Fruit fly (Drosophila melanogaster) whole organism, embryonic: Measurements from ENCODE around the gene qjt.

Experiments used
- ATbp ChIP-seq: fragments of 200-800 bp; sonication (Bioruptor generic); optimal IDR thresholded peaks from 2 replicates; lab custom pipeline; 2017; ENCODE audit warnings: missing biosample characterization, mild to moderate bottlenecking, missing genetic modification characterization, missing genetic modification reagents
- BEAF-32 ChIP-seq: fragments of 200-800 bp; sonication (Bioruptor generic); optimal IDR thresholded peaks from 3 replicates; lab custom pipeline; 2017; ENCODE audit warnings: missing biosample characterization, missing genetic modification characterization, mild to moderate bottlenecking, moderate library complexity, missing genetic modification reagents
- Bteb2 ChIP-seq: fragments of 200-800 bp; sonication (Bioruptor generic); optimal IDR thresholded peaks from 2 replicates; lab custom pipeline; 2016; ENCODE audit warnings: missing biosample characterization, missing genetic modification characterization
- CG12659 ChIP-seq: fragments of 200-800 bp; sonication (Bioruptor generic); optimal IDR thresholded peaks from 3 replicates; lab custom pipeline; 2017; ENCODE audit warnings: mild to moderate bottlenecking, missing biosample characterization, missing genetic modification reagents, missing genetic modification characterization
- CG13123 ChIP-seq: fragments of 200-800 bp; sonication (Bioruptor generic); optimal IDR thresholded peaks from 2 replicates; lab custom pipeline; 2016; ENCODE audit warnings: missing biosample characterization, missing genetic modification characterization
- CG13424 ChIP-seq: fragments of 200-800 bp; sonication (Bioruptor generic); optimal IDR thresholded peaks from 2 replicates; lab custom pipeline; 2019; ENCODE audit warnings: missing biosample characterization, mild to moderate bottlenecking, missing genetic modification characterization, moderate library complexity
- CG14860 ChIP-seq: fragments of 200-800 bp; sonication (Bioruptor generic); IDR thresholded peaks from 3 replicates; pipeline ENCODE4 v1.3.6; 2022; ENCODE audit warnings: missing biosample characterization, missing genetic modification characterization; ENCODE audit not compliant: partially characterized antibody
- CG1647 ChIP-seq: fragments of 200-800 bp; sonication (Bioruptor generic); optimal IDR thresholded peaks from 3 replicates; lab custom pipeline; 2016; ENCODE audit warnings: missing biosample characterization, missing genetic modification characterization
- CG17359 ChIP-seq: fragments of 200-800 bp; sonication (Bioruptor generic); optimal IDR thresholded peaks from 3 replicates; lab custom pipeline; 2018; ENCODE audit warnings: missing biosample characterization, mild to moderate bottlenecking, missing genetic modification characterization, moderate library complexity
- CG17385 ChIP-seq: fragments of 200-800 bp; sonication (Bioruptor generic); optimal IDR thresholded peaks from 3 replicates; lab custom pipeline; 2018; ENCODE audit warnings: missing biosample characterization, mild to moderate bottlenecking, missing genetic modification characterization
- CG17802 ChIP-seq: fragments of 200-800 bp; sonication (Bioruptor generic); optimal IDR thresholded peaks from 2 replicates; lab custom pipeline; 2018; ENCODE audit warnings: missing biosample characterization, mild to moderate bottlenecking, missing genetic modification characterization, moderate library complexity
- CG18262 ChIP-seq: fragments of 200-800 bp; optimal IDR thresholded peaks from 3 replicates; lab custom pipeline; 2019; ENCODE audit warnings: missing biosample characterization, mild to moderate bottlenecking, missing genetic modification characterization, moderate library complexity
- CG1832 ChIP-seq: fragments of 200-800 bp; sonication (Bioruptor generic); optimal IDR thresholded peaks from 2 replicates; lab custom pipeline; 2017; ENCODE audit warnings: missing biosample characterization, mild to moderate bottlenecking, missing genetic modification characterization, inconsistent platforms
- CG3065 ChIP-seq: fragments of 200-800 bp; sonication (Bioruptor generic); optimal IDR thresholded peaks from 2 replicates; lab custom pipeline; 2016; ENCODE audit warnings: missing biosample characterization, missing genetic modification characterization
- CG3163 ChIP-seq: fragments of 200-800 bp; sonication (Bioruptor generic); optimal IDR thresholded peaks from 3 replicates; lab custom pipeline; 2016; ENCODE audit warnings: missing biosample characterization, missing genetic modification characterization
- CG4854 ChIP-seq: fragments of 200-800 bp; sonication (Bioruptor generic); optimal IDR thresholded peaks from 2 replicates; lab custom pipeline; 2016; ENCODE audit warnings: missing biosample characterization, missing genetic modification characterization, inconsistent platforms
- CG6654 ChIP-seq: fragments of 200-800 bp; sonication (Bioruptor generic); optimal IDR thresholded peaks from 2 replicates; lab custom pipeline; 2017; ENCODE audit warnings: missing biosample characterization, mild to moderate bottlenecking, missing genetic modification characterization
- CG6765 ChIP-seq: fragments of 200-800 bp; sonication (Bioruptor generic); optimal IDR thresholded peaks from 3 replicates; lab custom pipeline; 2017; ENCODE audit warnings: missing biosample characterization, mild to moderate bottlenecking, missing genetic modification characterization
- CG7786 ChIP-seq: fragments of 200-800 bp; sonication (Bioruptor generic); optimal IDR thresholded peaks from 2 replicates; lab custom pipeline; 2016; ENCODE audit warnings: missing biosample characterization, missing genetic modification characterization
- CG8089 ChIP-seq: fragments of 200-800 bp; sonication (Bioruptor generic); optimal IDR thresholded peaks from 3 replicates; lab custom pipeline; 2016; ENCODE audit warnings: missing biosample characterization, missing genetic modification characterization
- CG8924 ChIP-seq: fragments of 200-800 bp; optimal IDR thresholded peaks from 3 replicates; lab custom pipeline; 2019; ENCODE audit warnings: missing biosample characterization, mild to moderate bottlenecking, missing genetic modification characterization, moderate library complexity
- CG9817 ChIP-seq: fragments of 200-800 bp; sonication (Bioruptor generic); optimal IDR thresholded peaks from 2 replicates; lab custom pipeline; 2018; ENCODE audit warnings: missing biosample characterization, mild to moderate bottlenecking, missing genetic modification characterization, moderate library complexity
- CHES-1-like ChIP-seq: fragments of 200-800 bp; sonication (Bioruptor generic); optimal IDR thresholded peaks from 2 replicates; lab custom pipeline; 2016; ENCODE audit warnings: missing biosample characterization, missing genetic modification characterization
- CoRest ChIP-seq: fragments of 200-800 bp; sonication (Bioruptor generic); optimal IDR thresholded peaks from 3 replicates; lab custom pipeline; 2018; ENCODE audit warnings: missing biosample characterization, mild to moderate bottlenecking, missing genetic modification characterization, moderate library complexity
- Dbx ChIP-seq: fragments of 200-800 bp; sonication (Bioruptor generic); IDR thresholded peaks from 3 replicates; pipeline ENCODE4 v1.3.6; 2022; ENCODE audit warnings: missing biosample characterization, missing genetic modification characterization
- Deaf1 ChIP-seq: fragments of 200-800 bp; optimal IDR thresholded peaks from 3 replicates; lab custom pipeline; 2019; ENCODE audit warnings: missing biosample characterization, mild to moderate bottlenecking, missing genetic modification characterization, moderate library complexity
- Dek ChIP-seq: fragments of 200-800 bp; sonication (Bioruptor generic); optimal IDR thresholded peaks from 3 replicates; lab custom pipeline; 2019; ENCODE audit warnings: missing biosample characterization, mild to moderate bottlenecking, missing genetic modification characterization, moderate library complexity
- Dll ChIP-seq: fragments of 200-800 bp; sonication (Bioruptor generic); IDR thresholded peaks from 4 replicates; pipeline ENCODE4 v1.3.6; 2022; ENCODE audit warnings: missing biosample characterization, missing genetic modification characterization; ENCODE audit not compliant: partially characterized antibody
- Doc2 ChIP-seq: fragments of 200-800 bp; sonication (Bioruptor generic); IDR thresholded peaks from 2 replicates; pipeline ENCODE4 v1.3.6; 2022; ENCODE audit warnings: missing biosample characterization, missing genetic modification characterization
- Hey ChIP-seq: fragments of 200-800 bp; sonication (Bioruptor generic); optimal IDR thresholded peaks from 3 replicates; lab custom pipeline; 2018; ENCODE audit warnings: missing biosample characterization, mild to moderate bottlenecking, missing genetic modification characterization
- Hr3 ChIP-seq: fragments of 200-800 bp; sonication (Bioruptor generic); optimal IDR thresholded peaks from 3 replicates; lab custom pipeline; 2016; ENCODE audit warnings: missing biosample characterization, missing genetic modification characterization
- Nf-YC ChIP-seq: fragments of 200-800 bp; optimal IDR thresholded peaks from 3 replicates; lab custom pipeline; 2019; ENCODE audit warnings: missing biosample characterization, mild to moderate bottlenecking, missing genetic modification characterization, moderate library complexity
- NfI ChIP-seq: fragments of 200-800 bp; sonication (Bioruptor generic); optimal IDR thresholded peaks from 3 replicates; lab custom pipeline; 2018; ENCODE audit warnings: missing biosample characterization, mild to moderate bottlenecking, missing genetic modification characterization, moderate library complexity
- Ravus ChIP-seq: fragments of 200-800 bp; sonication (Bioruptor generic); IDR thresholded peaks from 2 replicates; pipeline ENCODE4 v1.3.6; 2022; ENCODE audit warnings: missing biosample characterization, missing genetic modification characterization
- ab ChIP-seq: fragments of 200-800 bp; sonication (Bioruptor generic); optimal IDR thresholded peaks from 2 replicates; lab custom pipeline; 2016; ENCODE audit warnings: missing biosample characterization, missing genetic modification characterization
- aop ChIP-seq: fragments of 200-800 bp; sonication (Bioruptor generic); IDR thresholded peaks from 2 replicates; pipeline ENCODE4 v1.3.6; 2022; ENCODE audit warnings: missing biosample characterization, missing genetic modification characterization
- dimm ChIP-seq: fragments of 200-800 bp; sonication (Bioruptor generic); IDR thresholded peaks from 2 replicates; pipeline ENCODE4 v1.3.6; 2022; ENCODE audit warnings: missing biosample characterization, missing genetic modification characterization
- gem ChIP-seq: fragments of 200-800 bp; sonication (Bioruptor generic); optimal IDR thresholded peaks from 2 replicates; lab custom pipeline; 2019; ENCODE audit warnings: missing biosample characterization, mild to moderate bottlenecking, missing genetic modification characterization, moderate library complexity
- grau ChIP-seq: fragments of 200-800 bp; optimal IDR thresholded peaks from 3 replicates; lab custom pipeline; 2019; ENCODE audit warnings: missing biosample characterization, mild to moderate bottlenecking, missing genetic modification characterization, moderate library complexity
- ind ChIP-seq: fragments of 200-800 bp; sonication (Bioruptor generic); optimal IDR thresholded peaks from 3 replicates; lab custom pipeline; 2016; ENCODE audit warnings: missing biosample characterization, missing genetic modification characterization
- nerfin-1 ChIP-seq: fragments of 200-800 bp; sonication (Bioruptor generic); optimal IDR thresholded peaks from 3 replicates; lab custom pipeline; 2019; ENCODE audit warnings: missing biosample characterization, mild to moderate bottlenecking, missing genetic modification characterization, moderate library complexity
- pan ChIP-seq, 4 experiments: fragments of >200 bp in 3 of 4; fragments of 200-800 bp in 1 of 4; sonication (Bioruptor generic) in 1 of 4; optimal IDR thresholded peaks in 3 of 4; IDR thresholded peaks in 1 of 4; 2 replicates each; pipeline versions ENCODE4 v1.3.6 to Lab custom; 2017 to 2022; ENCODE audit warnings: missing biosample characterization in 2 of 4, missing genetic modification characterization in 2 of 4, mixed read lengths in 1 of 4
- phol ChIP-seq: fragments of 200-800 bp; sonication (Bioruptor generic); optimal IDR thresholded peaks from 3 replicates; lab custom pipeline; 2018; ENCODE audit warnings: missing biosample characterization, mild to moderate bottlenecking, missing genetic modification characterization, moderate library complexity
- schlank ChIP-seq: fragments of 200-800 bp; sonication (Bioruptor generic); optimal IDR thresholded peaks from 2 replicates; lab custom pipeline; 2018; ENCODE audit warnings: missing biosample characterization, mild to moderate bottlenecking, missing genetic modification characterization
- sens ChIP-seq: fragments of 200-800 bp; sonication (Bioruptor generic); peaks from one replicate; lab custom pipeline; 2016; ENCODE audit warnings: missing biosample characterization, missing genetic modification characterization
- sens-2 ChIP-seq: fragments of 200-800 bp; sonication (Bioruptor generic); IDR thresholded peaks from 2 replicates; pipeline ENCODE4 v1.3.6; 2022; ENCODE audit warnings: missing biosample characterization, missing genetic modification characterization
- seq ChIP-seq: fragments of 200-800 bp; sonication (Bioruptor generic); IDR thresholded peaks from 2 replicates; pipeline ENCODE4 v1.3.6; 2022; ENCODE audit warnings: missing biosample characterization, missing genetic modification characterization
- slp2 ChIP-seq: fragments of 200-800 bp; sonication (Bioruptor generic); optimal IDR thresholded peaks from 2 replicates; lab custom pipeline; 2016; ENCODE audit warnings: missing biosample characterization, missing genetic modification characterization
- sob ChIP-seq: fragments of 200-800 bp; sonication (Bioruptor generic); IDR thresholded peaks from 2 replicates; pipeline ENCODE4 v1.3.6; 2022; ENCODE audit warnings: missing biosample characterization, missing genetic modification characterization
- stwl ChIP-seq: fragments of 200-800 bp; sonication (Bioruptor generic); optimal IDR thresholded peaks from 3 replicates; lab custom pipeline; 2018; ENCODE audit warnings: missing biosample characterization, mild to moderate bottlenecking, missing genetic modification characterization, moderate library complexity
- zf30C ChIP-seq: fragments of 200-800 bp; sonication (Bioruptor generic); optimal IDR thresholded peaks from 3 replicates; lab custom pipeline; 2018; ENCODE audit warnings: missing biosample characterization, mild to moderate bottlenecking, missing genetic modification characterization

The qjt gene

dm6 chr3L:17447881-17448280 lies 31.0 kb upstream of the qjt start (continued):
- TF ChIP-seq CG17359 (tag; lab: Kevin White, UChicago) (peak; percentile 8), CG1832 (no peak), CG3163 (GFP tag; lab: Kevin White, UChicago) (no peak), CG18262 (tag; lab: Kevin White, UChicago) (peak; percentile 29), CG4854 (GFP tag; lab: Kevin White, UChicago) (no peak), CG14860 (GFP tag; lab: Robert Waterston, UW) (no peak), Doc2 (GFP tag; lab: Robert Waterston, UW) (no peak), Ravus (GFP tag; lab: Robert Waterston, UW) (no peak), Dll (GFP tag; lab: Robert Waterston, UW) (no peak), Hey (tag; lab: Kevin White, UChicago) (no peak), CG17385 (GFP tag; lab: Kevin White, UChicago) (peak; percentile 19), NfI (GFP tag; lab: Kevin White, UChicago) (no peak), phol (tag; lab: Kevin White, UChicago) (peak; percentile 17), stwl (tag; lab: Kevin White, UChicago) (no peak), grau (peak; percentile 53), Deaf1 (tag; lab: Kevin White, UChicago) (no peak), ab (no peak), CG6765 (GFP tag; lab: Kevin White, UChicago) (no peak), nerfin-1 (no peak), Nf-YC (tag; lab: Kevin White, UChicago) (peak; percentile 6), Hr3 (peak; percentile 14), CG9817 (no peak), CG7786 (GFP tag; lab: Kevin White, UChicago) (no peak), CG8924 (peak; percentile 36), Bteb2 (GFP tag; lab: Kevin White, UChicago) (no peak), Dbx (no peak), aop (GFP tag; lab: Robert Waterston, UW) (no peak), seq (GFP tag; lab: Robert Waterston, UW) (0 out of 2 replicates have a peak, but pooled peaks have one; percentile 13), CG8089 (GFP tag; lab: Kevin White, UChicago) (no peak), CHES-1-like (no peak), BEAF-32 (GFP tag; lab: Kevin White, UChicago) (no peak), CG12659 (peak; percentile 30), Dek (tag; lab: Kevin White, UChicago) (peak; percentile 19), sens (GFP tag; lab: Kevin White, UChicago) (no peak), slp2 (no peak), CG13123 (GFP tag; lab: Kevin White, UChicago) (no peak), CG3065 (GFP tag; lab: Kevin White, UChicago) (no peak), dimm (GFP tag; lab: Robert Waterston, UW) (no peak), CoRest (tag; lab: Kevin White, UChicago) (peak; percentile 38), pan (optimal IDR thresholded peaks at IDR 0.05; lab: Kevin White, UChicago) (no peak), pan (GFP tag; optimal IDR thresholded peaks at IDR 0.05 in 1 of 2, IDR thresholded peaks at IDR 0.05 in 1 of 2) (peak in 1 of 2 experiments; percentile 28), CG1647 (no peak), CG13424 (tag; lab: Kevin White, UChicago) (peak; percentile 44), ATbp (GFP tag; lab: Kevin White, UChicago) (peak; percentile 17), sens-2 (GFP tag; lab: Robert Waterston, UW) (no peak), schlank (no peak), CG17802 (tag; lab: Kevin White, UChicago) (no peak), zf30C (GFP tag; lab: Kevin White, UChicago) (peak; percentile 1), CG6654 (GFP tag; lab: Kevin White, UChicago) (no peak), ind (GFP tag; lab: Kevin White, UChicago) (no peak), gem (tag; lab: Kevin White, UChicago) (peak; percentile 63), sob (no peak)
- TF ChIP-seq, all 482 proteins: peak for 81
